Worm (Caenorhabditis elegans): ENCODE measurements around the gene F29G6.1.
A peak's percentile ranks its signal among the peaks of the same experiment; 100 is the strongest.

ce11 chrX:11472953-11473671, 29.0 kb upstream of the F29G6.1 start:
- no peak for TF ChIP-seq flt-1 (GFP tag; IDR thresholded peaks at IDR 0.05)
- no peak for TF ChIP-seq tab-1 (GFP tag; IDR thresholded peaks at IDR 0.05)
- TF ChIP-seq T22C8.4 (GFP tag; IDR thresholded peaks at IDR 0.05) = no peak
- TF ChIP-seq ztf-23 (GFP tag; IDR thresholded peaks at IDR 0.05) = 0 out of 2 replicates have a peak, but pooled peaks have one; percentile 8
- no peak for TF ChIP-seq klf-2 (GFP tag; conservative IDR thresholded peaks at IDR 0.05)
- no peak for TF ChIP-seq ref-1 (GFP tag; conservative IDR thresholded peaks at IDR 0.05)
- TF ChIP-seq ztf-29 (GFP tag; IDR thresholded peaks at IDR 0.05) = no peak
